Fruit fly (Drosophila melanogaster): Measurements from ENCODE around the gene Mst27D.

Gene Mst27D

DNA sequence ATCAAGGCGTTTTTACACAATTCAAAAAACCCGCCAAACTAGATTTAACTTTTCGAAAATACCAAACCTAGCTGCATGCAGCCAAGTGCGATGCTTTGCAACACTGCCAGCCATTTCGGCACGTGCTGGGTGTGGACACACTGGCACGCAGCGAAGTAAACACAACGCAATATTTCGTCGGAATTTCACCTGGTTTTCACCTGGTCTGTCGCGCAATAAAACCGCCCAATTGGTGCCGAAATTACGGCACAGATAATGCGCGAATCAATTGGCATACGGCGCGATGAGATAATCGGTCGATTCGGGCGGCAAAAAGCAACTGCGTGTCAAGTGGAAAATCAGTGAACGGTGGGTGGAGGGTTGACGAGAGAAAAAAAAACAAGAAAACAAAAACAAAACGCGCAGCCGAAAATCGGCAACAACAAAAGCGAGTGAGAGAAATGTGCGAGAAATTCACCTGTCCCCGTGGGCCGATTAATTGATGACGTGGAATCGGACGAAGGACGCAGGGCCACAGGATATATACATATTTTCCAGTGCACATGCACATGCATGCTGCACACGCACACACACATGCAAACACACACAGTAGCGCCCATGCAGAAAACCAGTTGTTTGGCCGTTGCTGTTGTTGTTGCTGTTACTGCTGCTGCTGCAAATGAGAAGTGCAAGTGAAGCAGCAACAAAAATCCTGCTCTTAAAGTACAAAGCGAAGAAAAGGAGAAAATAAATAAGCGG is 4.3 kb downstream of the Mst27D start, which contains the start of gene Mnn1 (continued):
- TF ChIP-seq Atf-2 (GFP tag; optimal IDR thresholded peaks at IDR 0.05) = no peak
- no peak for TF ChIP-seq cas (GFP tag; IDR thresholded peaks at IDR 0.05)
- peak; percentile 53 for TF ChIP-seq Dad (GFP tag; optimal IDR thresholded peaks at IDR 0.05)
- TF ChIP-seq jumu (GFP tag; optimal IDR thresholded peaks at IDR 0.05) = peak; percentile 32
- no peak for TF ChIP-seq CG8765 (GFP tag; IDR thresholded peaks at IDR 0.05)
- TF ChIP-seq CG15073 (GFP tag; optimal IDR thresholded peaks at IDR 0.05) = no peak
- TF ChIP-seq CG13775 (GFP tag; optimal IDR thresholded peaks at IDR 0.05) = no peak
- no peak for TF ChIP-seq CoRest (tag; optimal IDR thresholded peaks at IDR 0.05)
- peak; percentile 56; the same call in 3 of the 4 replicates for TF ChIP-seq Dll (GFP tag; IDR thresholded peaks at IDR 0.05; ENCODE audit: partially characterized antibody)
- no peak; the same call in 1 of the 2 replicates for TF ChIP-seq amos (GFP tag; IDR thresholded peaks at IDR 0.05; ENCODE audit: partially characterized antibody)
- peak; percentile 87 for TF ChIP-seq CG15479 (GFP tag; optimal IDR thresholded peaks at IDR 0.05)
- TF ChIP-seq exex (tag; optimal IDR thresholded peaks at IDR 0.05) = no peak
- TF ChIP-seq Hey (tag; optimal IDR thresholded peaks at IDR 0.05) = peak; percentile 84
- TF ChIP-seq unpg (GFP tag; optimal IDR thresholded peaks at IDR 0.05) = no peak
- TF ChIP-seq luna (GFP tag; optimal IDR thresholded peaks at IDR 0.05) = no peak
- TF ChIP-seq CG11247 (GFP tag; IDR thresholded peaks at IDR 0.05) = 0 out of 2 replicates have a peak, but pooled peaks have one; percentile 5
- peak; percentile 21 for TF ChIP-seq CG12391 (tag; optimal IDR thresholded peaks at IDR 0.05)
- no peak for TF ChIP-seq ham (GFP tag; IDR thresholded peaks at IDR 0.05)
- peak; percentile 86 for TF ChIP-seq Ets97D (GFP tag; optimal IDR thresholded peaks at IDR 0.05)
- no peak for TF ChIP-seq nau (GFP tag; optimal IDR thresholded peaks at IDR 0.05)
- TF ChIP-seq esg (GFP tag; conservative IDR thresholded peaks at IDR 0.05) = no peak
- TF ChIP-seq lmd (GFP tag; IDR thresholded peaks at IDR 0.05) = no peak; the same call in 1 of the 2 replicates
- TF ChIP-seq Usf (GFP tag; optimal IDR thresholded peaks at IDR 0.05) = no peak
- TF ChIP-seq CG11456 (GFP tag; IDR thresholded peaks at IDR 0.05) = 0 out of 3 replicates have a peak, but pooled peaks have one; percentile 41
- TF ChIP-seq CG12155 (GFP tag; optimal IDR thresholded peaks at IDR 0.05) = peak; percentile 36
- no peak for TF ChIP-seq sc (optimal IDR thresholded peaks at IDR 0.05)
- no peak for TF ChIP-seq sc (GFP tag; optimal IDR thresholded peaks at IDR 0.05)
- no peak for TF ChIP-seq pnt (GFP tag; optimal IDR thresholded peaks at IDR 0.05)
- peak; percentile 58 for TF ChIP-seq Atf3 (GFP tag; optimal IDR thresholded peaks at IDR 0.05)
- no peak; the same call in 1 of the 2 replicates for TF ChIP-seq ranshi (GFP tag; IDR thresholded peaks at IDR 0.05)
- no peak for TF ChIP-seq Sry-β (GFP tag; optimal IDR thresholded peaks at IDR 0.05)
- TF ChIP-seq lbe (GFP tag; optimal IDR thresholded peaks at IDR 0.05) = peak; percentile 27
- TF ChIP-seq ind (GFP tag; optimal IDR thresholded peaks at IDR 0.05) = peak; percentile 29
- TF ChIP-seq corto (GFP tag; optimal IDR thresholded peaks at IDR 0.05) = no peak
- no peak for TF ChIP-seq pita (GFP tag; optimal IDR thresholded peaks at IDR 0.05)
- TF ChIP-seq Stat92E (GFP tag; optimal IDR thresholded peaks at IDR 0.05) = peak in 1 of 3 experiments; percentile 96
- no peak for TF ChIP-seq dimm (GFP tag; IDR thresholded peaks at IDR 0.05)
- peak; percentile 58 for TF ChIP-seq CG7786 (GFP tag; optimal IDR thresholded peaks at IDR 0.05)
- no peak for TF ChIP-seq CG31441 (GFP tag; IDR thresholded peaks at IDR 0.05)
- TF ChIP-seq ATbp (GFP tag; optimal IDR thresholded peaks at IDR 0.05) = no peak
- no peak for TF ChIP-seq schlank (tag; optimal IDR thresholded peaks at IDR 0.05)
- no peak for TF ChIP-seq lab (GFP tag; optimal IDR thresholded peaks at IDR 0.05)
- TF ChIP-seq CG11398 (GFP tag; optimal IDR thresholded peaks at IDR 0.05) = peak; percentile 53
- TF ChIP-seq stc (GFP tag; IDR thresholded peaks at IDR 0.05) = no peak
- TF ChIP-seq C15 (GFP tag; IDR thresholded peaks at IDR 0.05) = no peak
- TF ChIP-seq sens (GFP tag) = peak; percentile 81

Measured in whole organism, embryonic.